Worm (Caenorhabditis elegans) whole organism, mixed stage, embryonic: ENCODE results near the gene C46C2.3.

Source experiments
- M03D4.4 ChIP-seq: sonication (generic microtip); optimal IDR thresholded peaks from 2 replicates; lab custom pipeline; 2017; ENCODE audit warnings: mild to moderate bottlenecking, missing genetic modification characterization, missing compliant biosample characterization
- bed-3 ChIP-seq: fragments of 200-800 bp; sonication (Bioruptor generic); optimal IDR thresholded peaks from 3 replicates; lab custom pipeline; 2018; ENCODE audit warnings: mild to moderate bottlenecking, missing genetic modification characterization, moderate library complexity, missing compliant biosample characterization
- blmp-1 ChIP-seq: fragments of 150-350 bp; optimal IDR thresholded peaks from 2 replicates; lab custom pipeline; 2014; ENCODE audit warnings: missing biosample characterization, missing genetic modification characterization
- ceh-39 ChIP-seq: fragments of 150-350 bp; optimal IDR thresholded peaks from 2 replicates; lab custom pipeline; 2014; ENCODE audit warnings: missing biosample characterization, missing genetic modification characterization
- ceh-43 ChIP-seq: fragments of 200-800 bp; sonication (Bioruptor generic); optimal IDR thresholded peaks from 2 replicates; lab custom pipeline; 2018; ENCODE audit warnings: mild to moderate bottlenecking, missing genetic modification characterization, moderate library complexity, missing compliant biosample characterization
- ceh-83 ChIP-seq: fragments of 200-800 bp; sonication (Bioruptor generic); optimal IDR thresholded peaks from 2 replicates; lab custom pipeline; 2018; ENCODE audit warnings: mild to moderate bottlenecking, missing genetic modification characterization, missing compliant biosample characterization
- ces-1 ChIP-seq: fragments of 150-350 bp; optimal IDR thresholded peaks from 2 replicates; lab custom pipeline; 2014; ENCODE audit warnings: missing biosample characterization, missing genetic modification reagents, missing genetic modification characterization
- cnd-1 ChIP-seq: fragments of 200-800 bp; sonication (Bioruptor generic); optimal IDR thresholded peaks from 2 replicates; lab custom pipeline; 2018; ENCODE audit warnings: mild to moderate bottlenecking, missing genetic modification characterization, missing compliant biosample characterization
- drap-1 ChIP-seq: fragments of 200-800 bp; sonication (Bioruptor generic); optimal IDR thresholded peaks from 3 replicates; lab custom pipeline; 2018; ENCODE audit warnings: mild to moderate bottlenecking, missing genetic modification characterization, missing compliant biosample characterization
- elt-1 ChIP-seq: sonication (generic microtip); optimal IDR thresholded peaks from 2 replicates; lab custom pipeline; 2017; ENCODE audit warnings: missing genetic modification characterization, mild to moderate bottlenecking, missing compliant biosample characterization, antibody characterized with exemption, moderate library complexity, borderline replicate concordance; ENCODE audit not compliant: insufficient read depth
- elt-3 ChIP-seq: fragments of 150-350 bp; optimal IDR thresholded peaks from 2 replicates; lab custom pipeline; 2014; ENCODE audit warnings: missing biosample characterization, missing genetic modification characterization
- flh-1 ChIP-seq: fragments of 200-800 bp; sonication (Bioruptor generic); optimal IDR thresholded peaks from 2 replicates; lab custom pipeline; 2018; ENCODE audit warnings: mild to moderate bottlenecking, missing genetic modification characterization, moderate library complexity, missing compliant biosample characterization
- ham-2 ChIP-seq: fragments of 200-800 bp; sonication (Bioruptor generic); optimal IDR thresholded peaks from 2 replicates; lab custom pipeline; 2018; ENCODE audit warnings: mild to moderate bottlenecking, missing genetic modification characterization, missing compliant biosample characterization
- hlh-1 ChIP-seq: fragments of 150-350 bp; optimal IDR thresholded peaks from 2 replicates; lab custom pipeline; 2014; ENCODE audit warnings: missing biosample characterization, missing genetic modification reagents, missing genetic modification characterization
- lin-13 ChIP-seq: fragments of 150-350 bp; optimal IDR thresholded peaks from 2 replicates; lab custom pipeline; 2014; ENCODE audit warnings: missing biosample characterization, missing genetic modification characterization
- lin-32 ChIP-seq: fragments of 200-800 bp; sonication (Bioruptor generic); optimal IDR thresholded peaks from 2 replicates; lab custom pipeline; 2018; ENCODE audit warnings: mild to moderate bottlenecking, missing genetic modification characterization, missing compliant biosample characterization
- lsy-2 ChIP-seq: fragments of 150-350 bp; optimal IDR thresholded peaks from 2 replicates; lab custom pipeline; 2014; ENCODE audit warnings: missing biosample characterization, missing genetic modification characterization
- mab-5 ChIP-seq: fragments of 150-350 bp; optimal IDR thresholded peaks from 2 replicates; lab custom pipeline; 2014; ENCODE audit warnings: missing biosample characterization, missing genetic modification characterization
- mep-1 ChIP-seq: fragments of 150-350 bp; optimal IDR thresholded peaks from 2 replicates; lab custom pipeline; 2017; ENCODE audit warnings: missing biosample characterization, missing genetic modification reagents, missing genetic modification characterization, inconsistent platforms
- mls-2 ChIP-seq: sonication (generic microtip); optimal IDR thresholded peaks from 2 replicates; lab custom pipeline; 2016; ENCODE audit warnings: mild to moderate bottlenecking, missing genetic modification characterization, moderate library complexity, missing compliant biosample characterization
- nhr-12 ChIP-seq: fragments of 150-350 bp; optimal IDR thresholded peaks from 2 replicates; lab custom pipeline; 2014; ENCODE audit warnings: missing biosample characterization, missing genetic modification characterization
- nhr-2 ChIP-seq: fragments of 150-350 bp; optimal IDR thresholded peaks from 2 replicates; lab custom pipeline; 2014; ENCODE audit warnings: missing biosample characterization, missing genetic modification characterization
- nhr-237 ChIP-seq: fragments of 150-350 bp; optimal IDR thresholded peaks from 2 replicates; lab custom pipeline; 2014; ENCODE audit warnings: missing biosample characterization, missing genetic modification characterization
- nhr-28 ChIP-seq: fragments of 150-350 bp; optimal IDR thresholded peaks from 2 replicates; lab custom pipeline; 2014; ENCODE audit warnings: missing biosample characterization, missing genetic modification characterization
- nhr-76 ChIP-seq: sonication (generic microtip); optimal IDR thresholded peaks from 2 replicates; lab custom pipeline; 2017; ENCODE audit warnings: missing biosample characterization, missing genetic modification characterization
- pha-4 ChIP-seq: fragments of 150-350 bp; optimal IDR thresholded peaks from 2 replicates; lab custom pipeline; 2018; ENCODE audit warnings: missing biosample characterization, missing genetic modification reagents, missing genetic modification characterization
- sem-2 ChIP-seq: fragments of 200-800 bp; sonication (Bioruptor generic); optimal IDR thresholded peaks from 2 replicates; lab custom pipeline; 2018; ENCODE audit warnings: mild to moderate bottlenecking, missing genetic modification characterization, missing compliant biosample characterization
- snpc-4 ChIP-seq: fragments of 150-350 bp; optimal IDR thresholded peaks from 2 replicates; lab custom pipeline; 2014; ENCODE audit warnings: missing biosample characterization, missing genetic modification characterization
- sptf-1 ChIP-seq: sonication (generic microtip); optimal IDR thresholded peaks from 2 replicates; lab custom pipeline; 2017; ENCODE audit warnings: mild to moderate bottlenecking, missing genetic modification characterization, moderate library complexity, missing compliant biosample characterization
- tbx-8 ChIP-seq: fragments of 200-800 bp; sonication (Bioruptor generic); optimal IDR thresholded peaks from 2 replicates; lab custom pipeline; 2018; ENCODE audit warnings: mild to moderate bottlenecking, missing genetic modification characterization, moderate library complexity, missing compliant biosample characterization
- unc-120 ChIP-seq: sonication (generic microtip); optimal IDR thresholded peaks from 2 replicates; lab custom pipeline; 2017; ENCODE audit warnings: missing genetic modification characterization, missing compliant biosample characterization; ENCODE audit not compliant: poor library complexity, severe bottlenecking
- unc-39 ChIP-seq: fragments of 150-350 bp; optimal IDR thresholded peaks from 2 replicates; lab custom pipeline; 2014; ENCODE audit warnings: missing biosample characterization, missing genetic modification characterization
- unc-62 ChIP-seq: fragments of 150-350 bp; optimal IDR thresholded peaks from 2 replicates; lab custom pipeline; 2014; ENCODE audit warnings: missing biosample characterization, missing genetic modification reagents, missing genetic modification characterization
- zip-8 ChIP-seq: fragments of 150-350 bp; optimal IDR thresholded peaks from 2 replicates; lab custom pipeline; 2014; ENCODE audit warnings: missing biosample characterization, missing genetic modification characterization
- ztf-11 ChIP-seq: fragments of 150-350 bp; optimal IDR thresholded peaks from 2 replicates; lab custom pipeline; 2014; ENCODE audit warnings: missing biosample characterization, missing genetic modification characterization

Gene C46C2.3

DNA sequence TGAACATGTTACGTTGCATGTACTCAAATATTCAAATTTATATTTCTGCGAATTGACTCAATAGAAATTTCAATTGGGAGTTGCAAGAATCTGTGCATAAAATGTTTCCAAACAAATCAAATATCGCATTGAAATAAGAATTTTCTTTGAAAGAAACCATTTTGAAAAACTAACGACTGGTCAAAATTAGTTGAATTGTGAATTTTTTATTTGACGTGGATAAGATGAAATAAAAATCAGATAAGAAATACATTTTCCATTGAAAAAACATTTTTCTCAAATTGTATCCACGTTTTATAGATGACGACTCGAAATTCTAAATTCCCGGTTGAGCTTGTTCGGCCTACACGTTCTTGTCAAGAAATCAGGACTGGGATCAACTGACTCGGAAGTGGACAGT is at the start of gene C46C2.3:
Gene C46C2.3 (plus strand): TSS at position 301 of the 400 bp plus-strand sequence.
- TF ChIP-seq ces-1 (GFP tag; lab: Kevin White, UChicago) (no peak), snpc-4 (tag; lab: Kevin White, UChicago) (no peak), hlh-1 (tag; lab: Kevin White, UChicago) (no peak), sem-2 (GFP tag; lab: Kevin White, UChicago) (no peak), tbx-8 (GFP tag; lab: Kevin White, UChicago) (no peak), zip-8 (tag; lab: Kevin White, UChicago) (no peak), sptf-1 (no peak), unc-39 (tag; lab: Kevin White, UChicago) (no peak), ztf-11 (tag; lab: Kevin White, UChicago) (no peak), nhr-76 (tag; lab: Kevin White, UChicago) (no peak), lsy-2 (tag; lab: Kevin White, UChicago) (no peak), lin-13 (no peak), lin-32 (no peak), ceh-43 (GFP tag; lab: Kevin White, UChicago) (no peak), M03D4.4 (tag; lab: Kevin White, UChicago) (no peak), elt-3 (tag; lab: Kevin White, UChicago) (no peak), ceh-39 (tag; lab: Kevin White, UChicago) (no peak)

DNA sequence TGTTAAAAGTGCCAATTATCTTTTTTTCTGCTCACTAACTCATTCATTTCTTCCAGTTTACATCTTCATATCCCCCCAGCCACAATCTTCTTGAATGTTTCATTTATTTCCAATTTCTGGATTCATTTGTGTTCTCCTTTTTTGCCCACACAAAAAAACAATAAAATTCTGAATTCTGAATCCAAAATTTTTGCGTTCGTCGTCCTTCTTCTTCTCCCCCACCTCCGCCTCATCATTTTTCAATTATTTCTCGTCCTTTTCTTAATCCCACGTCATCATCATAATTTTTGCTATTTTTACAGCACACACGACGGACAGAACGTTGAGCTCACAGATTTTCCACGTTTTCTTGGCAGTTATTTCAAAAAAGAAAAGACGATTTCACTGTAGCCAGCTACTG is 40.4 kb upstream of the C46C2.3 start, which contains the start of gene C07C7.1:
Gene C07C7.1 (plus strand): TSS at position 301 of the 400 bp plus-strand sequence.
- TF ChIP-seq blmp-1 (no peak), cnd-1 (tag; lab: Kevin White, UChicago) (no peak), snpc-4 (tag; lab: Kevin White, UChicago) (no peak), unc-62 (no peak), sem-2 (GFP tag; lab: Kevin White, UChicago) (no peak), ztf-11 (tag; lab: Kevin White, UChicago) (no peak), nhr-237 (no peak), nhr-2 (tag; lab: Kevin White, UChicago) (no peak), mls-2 (tag; lab: Kevin White, UChicago) (no peak), sptf-1 (no peak), tbx-8 (GFP tag; lab: Kevin White, UChicago) (no peak), ces-1 (GFP tag; lab: Kevin White, UChicago) (no peak), ceh-43 (GFP tag; lab: Kevin White, UChicago) (no peak), hlh-1 (tag; lab: Kevin White, UChicago) (no peak), lin-13 (no peak), unc-120 (tag; lab: Kevin White, UChicago) (no peak), bed-3 (no peak)
- TF ChIP-seq, all 35 proteins: peak for 0

ce11 chrIV:9191183-9191582 is 33.7 kb upstream of the C46C2.3 start:
- TF ChIP-seq nhr-28 (tag; lab: Kevin White, UChicago) (peak; percentile 22), cnd-1 (tag; lab: Kevin White, UChicago) (peak; percentile 96), mls-2 (tag; lab: Kevin White, UChicago) (peak; percentile 97), tbx-8 (GFP tag; lab: Kevin White, UChicago) (peak; percentile 81), nhr-12 (tag; lab: Kevin White, UChicago) (peak; percentile 29), nhr-2 (tag; lab: Kevin White, UChicago) (no peak), lsy-2 (tag; lab: Kevin White, UChicago) (peak; percentile 54), sem-2 (GFP tag; lab: Kevin White, UChicago) (peak; percentile 93), ztf-11 (tag; lab: Kevin White, UChicago) (peak; percentile 33), bed-3 (peak; percentile 88), ceh-39 (tag; lab: Kevin White, UChicago) (peak; percentile 14), elt-3 (tag; lab: Kevin White, UChicago) (peak; percentile 65), lin-32 (peak; percentile 94), ham-2 (GFP tag; lab: Kevin White, UChicago) (peak; percentile 91), M03D4.4 (tag; lab: Kevin White, UChicago) (peak; percentile 96), pha-4 (tag; lab: Kevin White, UChicago) (peak; percentile 86), zip-8 (tag; lab: Kevin White, UChicago) (no peak), nhr-76 (tag; lab: Kevin White, UChicago) (no peak), snpc-4 (tag; lab: Kevin White, UChicago) (no peak), ceh-83 (GFP tag; lab: Kevin White, UChicago) (peak; percentile 95), nhr-237 (no peak), flh-1 (GFP tag; lab: Kevin White, UChicago) (peak; percentile 92), mep-1 (tag; lab: Kevin White, UChicago) (peak; percentile 77), hlh-1 (tag; lab: Kevin White, UChicago) (peak; percentile 65), unc-39 (tag; lab: Kevin White, UChicago) (peak; percentile 81), ces-1 (GFP tag; lab: Kevin White, UChicago) (no peak), blmp-1 (no peak), elt-1 (tag; lab: Kevin White, UChicago) (no peak), sptf-1 (peak; percentile 97), drap-1 (GFP tag; lab: Kevin White, UChicago) (peak; percentile 97), unc-62 (peak; percentile 75), lin-13 (peak; percentile 69), unc-120 (tag; lab: Kevin White, UChicago) (peak; percentile 92), ceh-43 (GFP tag; lab: Kevin White, UChicago) (peak; percentile 93), mab-5 (tag; lab: Kevin White, UChicago) (no peak)
